Fruit fly (Drosophila melanogaster) whole organism, embryonic: ENCODE results near the gene Acn.

ENCODE experiments used
- Abd-B ChIP-seq: fragments of 200-800 bp; sonication (Bioruptor generic); optimal IDR thresholded peaks from 2 replicates; lab custom pipeline; 2018; ENCODE audit warnings: missing biosample characterization, mild to moderate bottlenecking, missing genetic modification characterization, moderate library complexity
- B-H2 ChIP-seq: fragments of 200-800 bp; sonication (Bioruptor generic); optimal IDR thresholded peaks from 2 replicates; lab custom pipeline; 2018; ENCODE audit warnings: missing biosample characterization, mild to moderate bottlenecking, missing genetic modification characterization
- CG10267 ChIP-seq: fragments of 200-800 bp; sonication (Bioruptor generic); optimal IDR thresholded peaks from 2 replicates; lab custom pipeline; 2018; ENCODE audit warnings: missing biosample characterization, mild to moderate bottlenecking, missing genetic modification characterization, moderate library complexity
- CG10366 ChIP-seq: fragments of 200-800 bp; sonication (Bioruptor generic); IDR thresholded peaks from 2 replicates; pipeline ENCODE4 v1.3.6; 2022; ENCODE audit warnings: missing biosample characterization, missing genetic modification characterization
- CG11247 ChIP-seq: fragments of 200-800 bp; sonication (Bioruptor generic); IDR thresholded peaks from 2 replicates; pipeline ENCODE4 v1.3.6; 2022; ENCODE audit warnings: missing biosample characterization, missing genetic modification characterization
- CG11456 ChIP-seq: fragments of 200-800 bp; sonication (Bioruptor generic); IDR thresholded peaks from 3 replicates; pipeline ENCODE4 v1.3.6; 2022; ENCODE audit warnings: missing biosample characterization, missing genetic modification characterization
- CG11504 ChIP-seq: fragments of 200-800 bp; sonication (Bioruptor generic); optimal IDR thresholded peaks from 3 replicates; lab custom pipeline; 2019; ENCODE audit warnings: missing biosample characterization, mild to moderate bottlenecking, missing genetic modification characterization, moderate library complexity
- CG11695 ChIP-seq: fragments of 200-800 bp; sonication (Bioruptor generic); IDR thresholded peaks from 3 replicates; pipeline ENCODE4 v1.3.6; 2022; ENCODE audit warnings: missing biosample characterization, missing genetic modification characterization
- CG11696 ChIP-seq: fragments of 200-800 bp; sonication (Bioruptor generic); IDR thresholded peaks from 2 replicates; pipeline ENCODE4 v1.3.6; 2022; ENCODE audit warnings: missing biosample characterization, missing genetic modification characterization
- CG13287 ChIP-seq: fragments of 200-800 bp; sonication (Bioruptor generic); IDR thresholded peaks from 2 replicates; pipeline ENCODE4 v1.3.6; 2022; ENCODE audit warnings: missing biosample characterization, missing genetic modification characterization; ENCODE audit not compliant: partially characterized antibody
- CG17328 ChIP-seq: fragments of 200-800 bp; sonication (Bioruptor generic); IDR thresholded peaks from 2 replicates; pipeline ENCODE4 v1.3.6; 2022; ENCODE audit warnings: missing biosample characterization, missing genetic modification characterization
- CG2116 ChIP-seq: fragments of 200-800 bp; sonication (Bioruptor generic); optimal IDR thresholded peaks from 3 replicates; lab custom pipeline; 2018; ENCODE audit warnings: missing biosample characterization, mild to moderate bottlenecking, missing genetic modification characterization
- CG2120 ChIP-seq: fragments of 200-800 bp; sonication (Bioruptor generic); optimal IDR thresholded peaks from 3 replicates; lab custom pipeline; 2016; ENCODE audit warnings: missing biosample characterization, missing genetic modification characterization
- CG3726 ChIP-seq: fragments of 200-800 bp; sonication (Bioruptor generic); IDR thresholded peaks from 3 replicates; pipeline ENCODE4, ENCODE4 v1.3.6; 2022; ENCODE audit warnings: missing biosample characterization, missing genetic modification characterization
- CG3838 ChIP-seq: fragments of 200-800 bp; sonication (Bioruptor generic); optimal IDR thresholded peaks from 3 replicates; lab custom pipeline; 2016; ENCODE audit warnings: missing biosample characterization, missing genetic modification characterization
- CG7556 ChIP-seq: fragments of 200-800 bp; sonication (Bioruptor generic); optimal IDR thresholded peaks from 2 replicates; lab custom pipeline; 2017; ENCODE audit warnings: missing biosample characterization, mild to moderate bottlenecking, missing genetic modification characterization
- CG7987 ChIP-seq: fragments of 200-800 bp; sonication (Bioruptor generic); optimal IDR thresholded peaks from 2 replicates; lab custom pipeline; 2018; ENCODE audit warnings: missing biosample characterization, mild to moderate bottlenecking, missing genetic modification characterization, moderate library complexity
- CG8290 ChIP-seq, 3 experiments: fragments of 200-800 bp; sonication (Bioruptor generic); optimal IDR thresholded peaks; 2 replicates each; lab custom pipeline; 2016 to 2019; ENCODE audit warnings: missing biosample characterization in 3 of 3, missing genetic modification characterization in 3 of 3, mild to moderate bottlenecking in 2 of 3, moderate library complexity in 1 of 3
- CG8944 ChIP-seq: fragments of 200-800 bp; sonication (Bioruptor generic); optimal IDR thresholded peaks from 3 replicates; lab custom pipeline; 2016; ENCODE audit warnings: missing biosample characterization, missing genetic modification characterization
- D19A ChIP-seq: fragments of 200-800 bp; optimal IDR thresholded peaks from 3 replicates; lab custom pipeline; 2019; ENCODE audit warnings: missing biosample characterization, mild to moderate bottlenecking, missing genetic modification characterization, moderate library complexity
- Drgx ChIP-seq: fragments of 200-800 bp; sonication (Bioruptor generic); IDR thresholded peaks from 2 replicates; pipeline ENCODE4 v1.3.6; 2022; ENCODE audit warnings: missing biosample characterization, missing genetic modification characterization
- HLH3B ChIP-seq: fragments of 200-800 bp; sonication (Bioruptor generic); IDR thresholded peaks from 2 replicates; pipeline ENCODE4 v1.3.6; 2022; ENCODE audit warnings: missing biosample characterization, missing genetic modification characterization
- HLH54F ChIP-seq: fragments of 200-800 bp; sonication (Bioruptor generic); optimal IDR thresholded peaks from 3 replicates; lab custom pipeline; 2016; ENCODE audit warnings: missing biosample characterization, missing genetic modification characterization
- HmgD ChIP-seq: fragments of 200-800 bp; sonication (Bioruptor generic); optimal IDR thresholded peaks from 3 replicates; lab custom pipeline; 2016; ENCODE audit warnings: missing biosample characterization, missing genetic modification characterization
- Lhr ChIP-seq: fragments of 200-800 bp; sonication (Bioruptor generic); optimal IDR thresholded peaks from 3 replicates; lab custom pipeline; 2017; ENCODE audit warnings: mild to moderate bottlenecking, missing biosample characterization, missing genetic modification reagents, missing genetic modification characterization
- Neu2 ChIP-seq: fragments of 200-800 bp; sonication (Bioruptor generic); optimal IDR thresholded peaks from 3 replicates; lab custom pipeline; 2016; ENCODE audit warnings: missing biosample characterization, missing genetic modification characterization, borderline replicate concordance
- Pdp1 ChIP-seq, 2 experiments: fragments of 200-800 bp; sonication (Bioruptor generic); optimal IDR thresholded peaks; 3 replicates each; lab custom pipeline; 2016; ENCODE audit warnings: missing biosample characterization in 2 of 2, missing genetic modification characterization in 2 of 2, mild to moderate bottlenecking in 1 of 2, moderate library complexity in 1 of 2
- Side ChIP-seq: fragments of 200-800 bp; sonication (Bioruptor generic); optimal IDR thresholded peaks from 2 replicates; lab custom pipeline; 2016; ENCODE audit warnings: missing biosample characterization, missing genetic modification characterization
- Sry-δ ChIP-seq: fragments of 200-800 bp; sonication (Bioruptor generic); optimal IDR thresholded peaks from 2 replicates; lab custom pipeline; 2016; ENCODE audit warnings: missing biosample characterization, missing genetic modification characterization
- TFAM ChIP-seq: fragments of 200-800 bp; sonication (Bioruptor generic); optimal IDR thresholded peaks from 2 replicates; lab custom pipeline; 2017; ENCODE audit warnings: missing biosample characterization, missing genetic modification characterization, inconsistent platforms
- ac ChIP-seq: fragments of 200-800 bp; sonication (Bioruptor generic); optimal IDR thresholded peaks from 3 replicates; lab custom pipeline; 2017; ENCODE audit warnings: missing biosample characterization, mild to moderate bottlenecking, missing genetic modification characterization
- bowl ChIP-seq: fragments of 200-800 bp; sonication (Bioruptor generic); IDR thresholded peaks from 2 replicates; pipeline ENCODE4 v1.3.6; 2022; ENCODE audit warnings: missing biosample characterization, missing genetic modification characterization
- bsh ChIP-seq, 2 experiments: fragments of 200-800 bp; sonication (Bioruptor generic); optimal IDR thresholded peaks; 2 replicates each; lab custom pipeline; 2017 to 2018; ENCODE audit warnings: mild to moderate bottlenecking in 2 of 2, missing biosample characterization in 2 of 2, missing genetic modification characterization in 2 of 2, moderate library complexity in 1 of 2
- caup ChIP-seq: fragments of 200-800 bp; sonication (Bioruptor generic); optimal IDR thresholded peaks from 3 replicates; lab custom pipeline; 2017; ENCODE audit warnings: missing biosample characterization, mild to moderate bottlenecking, missing genetic modification characterization, moderate library complexity; ENCODE audit not compliant: severe bottlenecking
- chinmo ChIP-seq: fragments of 200-800 bp; sonication (Bioruptor generic); IDR thresholded peaks from 4 replicates; pipeline ENCODE4 v1.3.6; 2022; ENCODE audit warnings: missing biosample characterization, missing genetic modification characterization; ENCODE audit not compliant: partially characterized antibody
- corto ChIP-seq: fragments of 200-800 bp; sonication (Bioruptor generic); optimal IDR thresholded peaks from 2 replicates; lab custom pipeline; 2016; ENCODE audit warnings: missing biosample characterization, mild to moderate bottlenecking, missing genetic modification characterization, moderate library complexity
- crc ChIP-seq: fragments of 200-800 bp; sonication (Bioruptor generic); optimal IDR thresholded peaks from 2 replicates; lab custom pipeline; 2016; ENCODE audit warnings: missing biosample characterization, missing genetic modification characterization
- esg ChIP-seq: fragments of 200-800 bp; sonication (Bioruptor generic); conservative IDR thresholded peaks from 2 replicates; pipeline ENCODE4 v1.3.6; 2022; ENCODE audit warnings: missing biosample characterization, missing genetic modification characterization
- fd64A ChIP-seq: fragments of 200-800 bp; sonication (Bioruptor generic); optimal IDR thresholded peaks from 3 replicates; lab custom pipeline; 2018; ENCODE audit warnings: missing biosample characterization, mild to moderate bottlenecking, missing genetic modification characterization
- gsb ChIP-seq: fragments of 200-800 bp; sonication (Bioruptor generic); IDR thresholded peaks from 2 replicates; pipeline ENCODE4 v1.3.6; 2022; ENCODE audit warnings: missing biosample characterization, missing genetic modification characterization
- lilli ChIP-seq: fragments of 200-800 bp; sonication (Bioruptor generic); optimal IDR thresholded peaks from 3 replicates; lab custom pipeline; 2016; ENCODE audit warnings: missing biosample characterization, missing genetic modification characterization
- odd ChIP-seq: fragments of 200-800 bp; sonication (Bioruptor generic); optimal IDR thresholded peaks from 2 replicates; lab custom pipeline; 2017; ENCODE audit warnings: missing biosample characterization, mild to moderate bottlenecking, missing genetic modification characterization
- pita ChIP-seq: fragments of 200-800 bp; sonication (Bioruptor generic); optimal IDR thresholded peaks from 2 replicates; lab custom pipeline; 2017; ENCODE audit warnings: missing biosample characterization, mild to moderate bottlenecking, missing genetic modification characterization
- tap ChIP-seq: fragments of 200-800 bp; optimal IDR thresholded peaks from 3 replicates; lab custom pipeline; 2019; ENCODE audit warnings: missing biosample characterization, mild to moderate bottlenecking, missing genetic modification characterization, moderate library complexity
- trh ChIP-seq: fragments of 200-800 bp; sonication (Bioruptor generic); optimal IDR thresholded peaks from 2 replicates; lab custom pipeline; 2016; ENCODE audit warnings: missing biosample characterization, missing genetic modification characterization
- tup ChIP-seq: fragments of 200-800 bp; sonication (Bioruptor generic); optimal IDR thresholded peaks from 2 replicates; lab custom pipeline; 2016; ENCODE audit warnings: missing biosample characterization, mild to moderate bottlenecking, missing genetic modification characterization, moderate library complexity
- wdn ChIP-seq: fragments of 200-800 bp; sonication (Bioruptor generic); IDR thresholded peaks from 2 replicates; pipeline ENCODE4 v1.3.6; 2022; ENCODE audit warnings: missing biosample characterization, missing genetic modification characterization
- zen2 ChIP-seq: fragments of 200-800 bp; sonication (Bioruptor generic); IDR thresholded peaks from 3 replicates; pipeline ENCODE4 v1.3.6; 2022; ENCODE audit warnings: missing biosample characterization, missing genetic modification characterization; ENCODE audit not compliant: partially characterized antibody

The Acn gene

DNA sequence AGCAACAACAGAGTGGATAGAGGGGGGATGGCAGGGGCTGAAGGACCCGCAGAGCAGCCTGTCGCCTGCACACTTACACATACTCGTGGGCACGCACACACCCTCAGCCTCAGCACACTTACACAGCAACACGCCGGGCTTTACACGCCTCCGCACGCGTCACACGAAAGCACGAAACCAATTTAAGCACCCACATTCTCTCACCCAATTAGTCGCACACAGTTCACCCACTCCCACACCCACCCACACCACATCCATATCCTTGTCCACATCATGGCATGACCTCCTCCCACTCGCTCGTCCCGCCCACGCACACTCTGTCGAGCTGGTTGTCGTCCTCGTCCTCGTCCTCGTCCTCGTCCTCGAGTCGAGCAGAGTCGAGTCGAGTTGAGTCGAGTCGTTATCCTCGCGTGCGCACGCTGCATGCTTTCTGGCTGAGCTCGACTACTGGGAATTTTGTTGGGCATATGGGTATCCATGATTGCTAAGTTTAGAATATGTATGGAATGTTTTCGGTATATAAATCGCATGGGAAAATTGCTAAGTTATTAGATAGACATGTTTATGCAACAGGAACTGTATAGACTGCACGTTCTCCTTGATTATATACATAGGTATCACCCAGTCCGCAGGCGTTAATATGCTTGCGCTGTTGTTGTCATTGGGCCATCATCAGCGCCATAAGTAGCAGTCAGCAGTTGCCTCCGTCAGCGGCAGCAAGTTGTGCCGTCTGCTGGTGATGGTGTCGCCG lies 33.1 kb upstream of the Acn start (continued):
- peak; percentile 58 for TF ChIP-seq CG10267
- TF ChIP-seq Sry-δ (GFP tag; lab: Kevin White, UChicago) = peak; percentile 32
- peak; percentile 16 for TF ChIP-seq Lhr (GFP tag; lab: Kevin White, UChicago)
- peak; percentile 77 for TF ChIP-seq Pdp1 (GFP tag; optimal IDR thresholded peaks at IDR 0.05; lab: Kevin White, UChicago)
- TF ChIP-seq tap = peak; percentile 67
- TF ChIP-seq Neu2 (GFP tag; lab: Kevin White, UChicago) = no peak
- TF ChIP-seq CG8290 (GFP tag; optimal IDR thresholded peaks at IDR 0.05; lab: Kevin White, UChicago) = no peak
- peak in 1 of 2 experiments; percentile 93 for TF ChIP-seq CG8290 (tag; optimal IDR thresholded peaks at IDR 0.05; lab: Kevin White, UChicago)
- 0 out of 3 replicates have a peak, but pooled peaks have one; percentile 23 for TF ChIP-seq zen2 (GFP tag; lab: Robert Waterston, UW)
- peak; percentile 81 for TF ChIP-seq CG11504
- no peak for TF ChIP-seq CG13287 (GFP tag; lab: Robert Waterston, UW)
- TF ChIP-seq chinmo (GFP tag; lab: Robert Waterston, UW) = no peak
- peak; percentile 44 to 81 for TF ChIP-seq bsh (GFP tag; optimal IDR thresholded peaks at IDR 0.05; lab: Kevin White, UChicago)
- TF ChIP-seq HmgD (GFP tag; lab: Kevin White, UChicago) = peak; percentile 59
- TF ChIP-seq fd64A (GFP tag; lab: Kevin White, UChicago) = peak; percentile 22
- peak; percentile 75 for TF ChIP-seq CG17328 (GFP tag; lab: Robert Waterston, UW)
- TF ChIP-seq trh (GFP tag; lab: Kevin White, UChicago) = no peak
- peak; percentile 90 for TF ChIP-seq lilli (GFP tag; lab: Kevin White, UChicago)
- peak; percentile 88 for TF ChIP-seq CG10366
- peak; percentile 91 for TF ChIP-seq CG7556 (GFP tag; lab: Kevin White, UChicago)
- TF ChIP-seq CG3726 (GFP tag; lab: Robert Waterston, UW) = peak; percentile 69; the same call in 2 of the 3 replicates
- TF ChIP-seq gsb (GFP tag; lab: Robert Waterston, UW) = peak; percentile 67
- peak; percentile 68 for TF ChIP-seq Drgx (GFP tag; lab: Robert Waterston, UW)
- peak; percentile 79 for TF ChIP-seq HLH54F (GFP tag; lab: Kevin White, UChicago)
- TF ChIP-seq CG2116 = peak; percentile 22
- peak; percentile 83 for TF ChIP-seq HLH3B
- peak; percentile 86 for TF ChIP-seq esg (GFP tag; lab: Robert Waterston, UW)
- peak; percentile 63; the same call in 1 of the 2 replicates for TF ChIP-seq bowl (GFP tag; lab: Robert Waterston, UW)
- TF ChIP-seq CG11456 = peak; percentile 85
- TF ChIP-seq wdn (GFP tag; lab: Robert Waterston, UW) = 0 out of 2 replicates have a peak, but pooled peaks have one; percentile 43
- TF ChIP-seq D19A (tag; lab: Kevin White, UChicago) = peak; percentile 69
- peak; percentile 75 for TF ChIP-seq CG11695 (GFP tag; lab: Robert Waterston, UW)
- peak; percentile 45 for TF ChIP-seq corto (GFP tag; lab: Kevin White, UChicago)
- peak; percentile 60 for TF ChIP-seq crc (GFP tag; lab: Kevin White, UChicago)
- no peak for TF ChIP-seq ac
- no peak for TF ChIP-seq pita (GFP tag; lab: Kevin White, UChicago)
- no peak for TF ChIP-seq CG3838 (GFP tag; lab: Kevin White, UChicago)
- peak; percentile 81 for TF ChIP-seq CG8944 (GFP tag; lab: Kevin White, UChicago)
- peak; percentile 68 for TF ChIP-seq Abd-B (GFP tag; lab: Kevin White, UChicago)
- peak; percentile 80 for TF ChIP-seq Side (GFP tag; lab: Kevin White, UChicago)
- peak; percentile 81 for TF ChIP-seq CG11247 (GFP tag; lab: Robert Waterston, UW)
- TF ChIP-seq CG2120 (GFP tag; lab: Kevin White, UChicago) = peak; percentile 94
- TF ChIP-seq odd (GFP tag; lab: Kevin White, UChicago) = peak; percentile 69
- TF ChIP-seq TFAM (GFP tag; lab: Kevin White, UChicago) = no peak
- peak; percentile 82 for TF ChIP-seq caup (GFP tag; lab: Kevin White, UChicago)
- TF ChIP-seq B-H2 (GFP tag; lab: Kevin White, UChicago) = no peak
- peak; percentile 54 for TF ChIP-seq CG7987 (GFP tag; lab: Kevin White, UChicago)
- TF ChIP-seq tup (GFP tag; lab: Kevin White, UChicago) = peak; percentile 71
- 0 out of 2 replicates have a peak, but pooled peaks have one; percentile 32 for TF ChIP-seq CG11696 (GFP tag; lab: Robert Waterston, UW)
